Worm (Caenorhabditis elegans) whole organism, L4 larva: Measurements from ENCODE around the gene F52C12.6.

ENCODE experiments used
- F49E8.2 ChIP-seq: sonication (generic microtip); optimal IDR thresholded peaks from 2 replicates; lab custom pipeline; 2016; ENCODE audit warnings: missing compliant biosample characterization, mild to moderate bottlenecking, missing genetic modification characterization, borderline replicate concordance
- ama-1 ChIP-seq: fragments of 150-350 bp; optimal IDR thresholded peaks from 2 replicates; lab custom pipeline; 2014; ENCODE audit warnings: inconsistent platforms, mixed read lengths
- ceh-28 ChIP-seq: fragments of 150-350 bp; optimal IDR thresholded peaks from 2 replicates; lab custom pipeline; 2014; ENCODE audit warnings: missing biosample characterization, missing genetic modification reagents, missing genetic modification characterization
- ctbp-1 ChIP-seq: fragments of 200-800 bp; sonication (Bioruptor generic); IDR thresholded peaks from 2 replicates; pipeline ENCODE4 v1.3.6; 2022; ENCODE audit warnings: missing genetic modification reagents, missing genetic modification characterization, missing compliant biosample characterization
- egl-27 ChIP-seq: sonication (generic microtip); optimal IDR thresholded peaks from 3 replicates; lab custom pipeline; 2017; ENCODE audit warnings: missing biosample characterization, missing genetic modification reagents, missing genetic modification characterization
- fkh-10 ChIP-seq: fragments of 150-350 bp; optimal IDR thresholded peaks from 2 replicates; lab custom pipeline; 2014; ENCODE audit warnings: missing biosample characterization, missing genetic modification reagents, missing genetic modification characterization
- fos-1 ChIP-seq: fragments of 150-350 bp; optimal IDR thresholded peaks from 2 replicates; lab custom pipeline; 2014; ENCODE audit warnings: missing biosample characterization, missing genetic modification characterization
- lin-39 ChIP-seq: fragments of 150-350 bp; optimal IDR thresholded peaks from 2 replicates; lab custom pipeline; 2014; ENCODE audit warnings: missing biosample characterization, missing genetic modification reagents, missing genetic modification characterization
- lir-3 ChIP-seq: sonication (generic microtip); optimal IDR thresholded peaks from 2 replicates; lab custom pipeline; 2016; ENCODE audit warnings: mild to moderate bottlenecking, missing genetic modification characterization, missing compliant biosample characterization
- mxl-2 ChIP-seq: fragments of 200-800 bp; sonication (Bioruptor generic); conservative IDR thresholded peaks from 2 replicates; pipeline ENCODE4 v1.3.6; 2022; ENCODE audit warnings: missing genetic modification reagents, missing genetic modification characterization, missing compliant biosample characterization
- nhr-102 ChIP-seq: sonication (generic microtip); optimal IDR thresholded peaks from 2 replicates; lab custom pipeline; 2016; ENCODE audit warnings: mild to moderate bottlenecking, missing genetic modification characterization, moderate library complexity, missing compliant biosample characterization
- php-3 ChIP-seq: fragments of 200-800 bp; sonication (Bioruptor generic); IDR thresholded peaks from 2 replicates; pipeline ENCODE4 v1.3.6; 2022; ENCODE audit warnings: missing genetic modification reagents, missing genetic modification characterization, missing compliant biosample characterization
- snpc-1.2 ChIP-seq: fragments of 200-800 bp; sonication (Bioruptor generic); IDR thresholded peaks from 2 replicates; pipeline ENCODE4 v1.3.6; 2022; ENCODE audit warnings: missing genetic modification reagents, missing genetic modification characterization, missing compliant biosample characterization
- unc-39 ChIP-seq: sonication (generic microtip); optimal IDR thresholded peaks from 2 replicates; lab custom pipeline; 2017; ENCODE audit warnings: missing biosample characterization, missing genetic modification characterization

DNA sequence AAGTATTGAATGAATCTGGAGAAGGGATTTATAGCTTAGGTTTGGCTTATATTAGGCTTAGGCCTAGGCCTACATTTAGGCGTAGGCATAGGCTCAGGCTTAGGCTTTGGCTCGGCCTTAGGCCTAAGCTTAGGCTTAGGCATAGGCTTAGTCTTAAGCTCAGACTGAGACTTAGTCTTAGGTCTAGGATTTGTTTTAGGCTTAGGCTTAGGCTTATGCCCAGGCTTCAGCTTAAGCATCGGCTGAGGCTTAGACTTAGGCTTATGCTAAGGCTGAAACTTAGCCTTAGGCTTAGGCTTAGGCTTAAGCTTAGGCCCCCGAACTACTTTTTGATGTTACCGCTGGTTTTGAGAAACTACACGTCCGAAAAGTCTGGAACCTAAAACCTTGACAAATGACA, 36.0 kb upstream of the F52C12.6 start:
- TF ChIP-seq ceh-28 (tag; lab: Kevin White, UChicago) (no peak), fkh-10 (GFP tag; lab: Kevin White, UChicago) (no peak), fos-1 (tag; lab: Kevin White, UChicago) (no peak), snpc-1.2 (GFP tag; lab: Robert Waterston, UW) (no peak), lin-39 (no peak), unc-39 (tag; lab: Kevin White, UChicago) (no peak), ctbp-1 (GFP tag; lab: Robert Waterston, UW) (no peak), ama-1 (no peak), lir-3 (no peak), nhr-102 (tag; lab: Kevin White, UChicago) (no peak), mxl-2 (no peak), php-3 (GFP tag; lab: Robert Waterston, UW) (no peak), egl-27 (tag; lab: Kevin White, UChicago) (no peak), F49E8.2 (no peak)
